Fruit fly (Drosophila melanogaster): Measurements from ENCODE around the gene CG4598.
A peak's percentile ranks its signal among the peaks of the same experiment; 100 is the strongest.

The CG4598 gene

dm6 chr2L:9918020-9918959 is at the start of gene CG4598, which contains the start of gene CG5885:
CG4598 (plus strand) TSS chr2L:9918618.
CG5885 (minus strand) TSS chr2L:9918330.
- TF ChIP-seq CG17801 (GFP tag; optimal IDR thresholded peaks at IDR 0.05; ENCODE audit: partially characterized antibody), result peak; percentile 64

- no peak for TF ChIP-seq CG17801 (GFP tag; optimal IDR thresholded peaks at IDR 0.05; ENCODE audit: partially characterized antibody)
Observed at dm6 chr2L:9882393-9882971, 35.9 kb upstream of the CG4598 start.

- no peak for TF ChIP-seq CG17801 (GFP tag; optimal IDR thresholded peaks at IDR 0.05; ENCODE audit: partially characterized antibody)
Observed at dm6 chr2L:9886086-9886485, 32.3 kb upstream of the CG4598 start, which contains the start of gene nAChRalpha6. nAChRalpha6 (minus strand) TSS chr2L:9886250.

- no peak for TF ChIP-seq CG17801 (GFP tag; optimal IDR thresholded peaks at IDR 0.05; ENCODE audit: partially characterized antibody)
Observed at dm6 chr2L:9887856-9888269, 30.6 kb upstream of the CG4598 start, which contains the start of gene Fkbp59. Fkbp59 (plus strand) TSS chr2L:9888005.

dm6 chr2L:9890576-9890975 is 27.8 kb upstream of the CG4598 start, which contains the start of the genes CG34183 and CG4537:
CG34183 (minus strand) TSS chr2L:9890772.
CG4537 (plus strand) TSS chr2L:9890885.
- TF ChIP-seq CG17801 (GFP tag; optimal IDR thresholded peaks at IDR 0.05; ENCODE audit: partially characterized antibody), result peak; percentile 71

dm6 chr2L:9893183-9893582 is 25.2 kb upstream of the CG4598 start, which contains the start of gene mtDNA-helicase:
mtDNA-helicase (minus strand) TSS chr2L:9893446.
- no peak for TF ChIP-seq CG17801 (GFP tag; optimal IDR thresholded peaks at IDR 0.05; ENCODE audit: partially characterized antibody)

- TF ChIP-seq CG17801 (GFP tag; optimal IDR thresholded peaks at IDR 0.05; ENCODE audit: partially characterized antibody), result no peak
Observed at dm6 chr2L:9894193-9894592, 24.2 kb upstream of the CG4598 start.

- peak; percentile 86 for TF ChIP-seq CG17801 (GFP tag; optimal IDR thresholded peaks at IDR 0.05; ENCODE audit: partially characterized antibody)
Observed at dm6 chr2L:9894871-9895364, 23.5 kb upstream of the CG4598 start, which contains the start of gene Bka. Bka (plus strand) TSS chr2L:9895287.

- TF ChIP-seq CG17801 (GFP tag; optimal IDR thresholded peaks at IDR 0.05; ENCODE audit: partially characterized antibody), result peak; percentile 44
Observed at dm6 chr2L:9897296-9897695, 21.1 kb upstream of the CG4598 start, which contains the start of gene RpS2. RpS2 (minus strand) TSS chr2L:9897552.

- no peak for TF ChIP-seq CG17801 (GFP tag; optimal IDR thresholded peaks at IDR 0.05; ENCODE audit: partially characterized antibody)
Observed at dm6 chr2L:9903028-9903427, 15.4 kb upstream of the CG4598 start, which contains the start of gene Muc30E. Muc30E (minus strand) TSS chr2L:9903128.

dm6 chr2L:9906641-9907040 is 11.8 kb upstream of the CG4598 start:
- TF ChIP-seq CG17801 (GFP tag; optimal IDR thresholded peaks at IDR 0.05; ENCODE audit: partially characterized antibody), result no peak

- TF ChIP-seq CG17801 (GFP tag; optimal IDR thresholded peaks at IDR 0.05; ENCODE audit: partially characterized antibody), result no peak
Observed at dm6 chr2L:9907320-9908256, 10.8 kb upstream of the CG4598 start.

- TF ChIP-seq CG17801 (GFP tag; optimal IDR thresholded peaks at IDR 0.05; ENCODE audit: partially characterized antibody), result peak; percentile 18
Observed at dm6 chr2L:9908468-9908967, 9.9 kb upstream of the CG4598 start, which contains the start of gene CG13124. CG13124 (minus strand) TSS chr2L:9908633.

dm6 chr2L:9911783-9912182 is 6.6 kb upstream of the CG4598 start:
- no peak for TF ChIP-seq CG17801 (GFP tag; optimal IDR thresholded peaks at IDR 0.05; ENCODE audit: partially characterized antibody)

Measured in ovary, adult (tissue).